Fruit fly (Drosophila melanogaster): Measurements from ENCODE around the gene CG4880.
A peak's percentile ranks its signal among the peaks of the same experiment; 100 is the strongest.

The CG4880 gene

dm6 chrX:16906065-16906464 is 19.4 kb downstream of the CG4880 start:
- TF ChIP-seq Dfd (GFP tag; optimal IDR thresholded peaks at IDR 0.05) (no peak), GATAd (GFP tag; optimal IDR thresholded peaks at IDR 0.05) (no peak), brk (GFP tag; optimal IDR thresholded peaks at IDR 0.05) (no peak), HLH106 (tag; optimal IDR thresholded peaks at IDR 0.05) (no peak), tai (GFP tag; optimal IDR thresholded peaks at IDR 0.05) (no peak), Jra (GFP tag; optimal IDR thresholded peaks at IDR 0.05) (no peak), br (GFP tag; optimal IDR thresholded peaks at IDR 0.05) (no peak), usp (GFP tag; optimal IDR thresholded peaks at IDR 0.05) (no peak), Mio (GFP tag; optimal IDR thresholded peaks at IDR 0.05) (no peak), woc (GFP tag; optimal IDR thresholded peaks at IDR 0.05) (no peak), Rel (GFP tag; optimal IDR thresholded peaks at IDR 0.05) (no peak), Rel (tag; optimal IDR thresholded peaks at IDR 0.05) (no peak), Myc (optimal IDR thresholded peaks at IDR 0.05) (no peak), sv (GFP tag; optimal IDR thresholded peaks at IDR 0.05) (no peak), Hnf4 (GFP tag; optimal IDR thresholded peaks at IDR 0.05) (no peak), Abd-B (GFP tag; optimal IDR thresholded peaks at IDR 0.05) (no peak), CG32264 (GFP tag; optimal IDR thresholded peaks at IDR 0.05) (no peak), psq (GFP tag; optimal IDR thresholded peaks at IDR 0.05) (no peak), pan (optimal IDR thresholded peaks at IDR 0.05) (no peak), h (GFP tag; optimal IDR thresholded peaks at IDR 0.05) (no peak)

- TF ChIP-seq lola (GFP tag; optimal IDR thresholded peaks at IDR 0.05) (no peak), Hr78 (GFP tag; optimal IDR thresholded peaks at IDR 0.05) (no peak), N (GFP tag; optimal IDR thresholded peaks at IDR 0.05) (no peak), Sp1 (GFP tag; optimal IDR thresholded peaks at IDR 0.05) (no peak), Hr83 (GFP tag; optimal IDR thresholded peaks at IDR 0.05; ENCODE audit: poor library complexity, severe bottlenecking) (no peak), Vsx2 (GFP tag; optimal IDR thresholded peaks at IDR 0.05; ENCODE audit: partially characterized antibody) (no peak), woc (GFP tag; optimal IDR thresholded peaks at IDR 0.05) (no peak), br (GFP tag; optimal IDR thresholded peaks at IDR 0.05) (no peak)
These were observed 20.4 kb downstream of the CG4880 start for dm6 chrX:16907009-16907408.

- TF ChIP-seq tai (GFP tag; optimal IDR thresholded peaks at IDR 0.05) (no peak), sv (GFP tag; optimal IDR thresholded peaks at IDR 0.05) (no peak), lola (GFP tag; optimal IDR thresholded peaks at IDR 0.05) (no peak), OdsH (GFP tag; optimal IDR thresholded peaks at IDR 0.05) (no peak), sage (GFP tag; optimal IDR thresholded peaks at IDR 0.05) (no peak), Vsx2 (GFP tag; optimal IDR thresholded peaks at IDR 0.05; ENCODE audit: partially characterized antibody) (no peak), N (GFP tag; optimal IDR thresholded peaks at IDR 0.05) (no peak), CG9705 (GFP tag; optimal IDR thresholded peaks at IDR 0.05) (no peak), woc (GFP tag; optimal IDR thresholded peaks at IDR 0.05) (no peak), dl (GFP tag; optimal IDR thresholded peaks at IDR 0.05; ENCODE audit: insufficient read depth in 1 of 2, partially characterized antibody in 2 of 2) (no peak), HLH106 (tag; optimal IDR thresholded peaks at IDR 0.05) (no peak), Jra (GFP tag; optimal IDR thresholded peaks at IDR 0.05) (no peak), GATAd (GFP tag; optimal IDR thresholded peaks at IDR 0.05) (no peak), pan (optimal IDR thresholded peaks at IDR 0.05) (no peak), dmrt93B (GFP tag; optimal IDR thresholded peaks at IDR 0.05) (no peak), h (GFP tag; optimal IDR thresholded peaks at IDR 0.05) (no peak)
These were observed 21.1 kb downstream of the CG4880 start for dm6 chrX:16907675-16908074.

dm6 chrX:16909297-16909696 is 22.7 kb downstream of the CG4880 start:
- TF ChIP-seq dl (GFP tag; optimal IDR thresholded peaks at IDR 0.05; ENCODE audit: insufficient read depth in 1 of 2, partially characterized antibody in 2 of 2), result no peak
- TF ChIP-seq Rel (GFP tag; optimal IDR thresholded peaks at IDR 0.05), result no peak
- peak; percentile 44 for TF ChIP-seq Rel (tag; optimal IDR thresholded peaks at IDR 0.05)
- no peak for TF ChIP-seq usp (GFP tag; optimal IDR thresholded peaks at IDR 0.05)
- no peak for TF ChIP-seq N (GFP tag; optimal IDR thresholded peaks at IDR 0.05)
- no peak for TF ChIP-seq GATAd (GFP tag; optimal IDR thresholded peaks at IDR 0.05)
- no peak for TF ChIP-seq woc (GFP tag; optimal IDR thresholded peaks at IDR 0.05)
- no peak for TF ChIP-seq h (GFP tag; optimal IDR thresholded peaks at IDR 0.05)

dm6 chrX:16909886-16910285 is 23.3 kb downstream of the CG4880 start:
- no peak for TF ChIP-seq Rel (GFP tag; optimal IDR thresholded peaks at IDR 0.05)
- TF ChIP-seq Rel (tag; optimal IDR thresholded peaks at IDR 0.05), result peak; percentile 80
- TF ChIP-seq rgr (GFP tag; optimal IDR thresholded peaks at IDR 0.05), result no peak

Data from whole organism, wandering third instar larva.